Fruit fly (Drosophila melanogaster) whole organism, embryonic: ENCODE results near the gene CG1910.

Source experiments
- Antp ChIP-seq: fragments of 200-800 bp; sonication (Bioruptor generic); optimal IDR thresholded peaks from 3 replicates; lab custom pipeline; 2016; ENCODE audit warnings: missing biosample characterization, missing genetic modification characterization
- Bgb ChIP-seq: fragments of 200-800 bp; sonication (Bioruptor generic); IDR thresholded peaks from 2 replicates; pipeline ENCODE4 v1.3.6; 2022; ENCODE audit warnings: missing biosample characterization, missing genetic modification characterization; ENCODE audit not compliant: partially characterized antibody
- CG11398 ChIP-seq: fragments of 200-800 bp; sonication (Bioruptor generic); optimal IDR thresholded peaks from 2 replicates; lab custom pipeline; 2016; ENCODE audit warnings: missing biosample characterization, missing genetic modification characterization
- CG11723 ChIP-seq: fragments of 200-800 bp; sonication (Bioruptor generic); optimal IDR thresholded peaks from 2 replicates; lab custom pipeline; 2017; ENCODE audit warnings: missing biosample characterization, mild to moderate bottlenecking, missing genetic modification characterization
- CG12155 ChIP-seq: fragments of 200-800 bp; sonication (Bioruptor generic); optimal IDR thresholded peaks from 3 replicates; lab custom pipeline; 2016; ENCODE audit warnings: missing biosample characterization, missing genetic modification characterization
- CG12219 ChIP-seq: fragments of 200-800 bp; sonication (Bioruptor generic); optimal IDR thresholded peaks from 3 replicates; lab custom pipeline; 2018; ENCODE audit warnings: missing biosample characterization, mild to moderate bottlenecking, missing genetic modification characterization
- CG13287 ChIP-seq: fragments of 200-800 bp; sonication (Bioruptor generic); IDR thresholded peaks from 2 replicates; pipeline ENCODE4 v1.3.6; 2022; ENCODE audit warnings: missing biosample characterization, missing genetic modification characterization; ENCODE audit not compliant: partially characterized antibody
- CG14050 ChIP-seq: fragments of 200-800 bp; sonication (Bioruptor generic); IDR thresholded peaks from 3 replicates; pipeline ENCODE4 v1.3.6; 2022; ENCODE audit warnings: missing biosample characterization, missing genetic modification characterization
- CG14860 ChIP-seq: fragments of 200-800 bp; sonication (Bioruptor generic); IDR thresholded peaks from 3 replicates; pipeline ENCODE4 v1.3.6; 2022; ENCODE audit warnings: missing biosample characterization, missing genetic modification characterization; ENCODE audit not compliant: partially characterized antibody
- CG15011 ChIP-seq: fragments of 200-800 bp; sonication (Bioruptor generic); optimal IDR thresholded peaks from 3 replicates; lab custom pipeline; 2018; ENCODE audit warnings: missing biosample characterization, mild to moderate bottlenecking, missing genetic modification characterization
- CG15601 ChIP-seq: fragments of 200-800 bp; sonication (Bioruptor generic); optimal IDR thresholded peaks from 3 replicates; lab custom pipeline; 2019; ENCODE audit warnings: missing biosample characterization, mild to moderate bottlenecking, missing genetic modification characterization, moderate library complexity
- CG18599 ChIP-seq: fragments of 200-800 bp; sonication (Bioruptor generic); optimal IDR thresholded peaks from 3 replicates; lab custom pipeline; 2017; ENCODE audit warnings: missing biosample characterization, missing genetic modification characterization, mild to moderate bottlenecking, moderate library complexity, missing genetic modification reagents
- CG2116 ChIP-seq: fragments of 200-800 bp; sonication (Bioruptor generic); optimal IDR thresholded peaks from 3 replicates; lab custom pipeline; 2018; ENCODE audit warnings: missing biosample characterization, mild to moderate bottlenecking, missing genetic modification characterization
- CG2120 ChIP-seq: fragments of 200-800 bp; sonication (Bioruptor generic); optimal IDR thresholded peaks from 3 replicates; lab custom pipeline; 2016; ENCODE audit warnings: missing biosample characterization, missing genetic modification characterization
- CG30403 ChIP-seq: fragments of 200-800 bp; sonication (Bioruptor generic); optimal IDR thresholded peaks from 3 replicates; lab custom pipeline; 2016; ENCODE audit warnings: missing biosample characterization, missing genetic modification characterization
- CG30431 ChIP-seq: fragments of 200-800 bp; sonication (Bioruptor generic); optimal IDR thresholded peaks from 2 replicates; lab custom pipeline; 2017; ENCODE audit warnings: missing biosample characterization, missing genetic modification characterization
- CG33213 ChIP-seq: fragments of 200-800 bp; sonication (Bioruptor generic); optimal IDR thresholded peaks from 3 replicates; lab custom pipeline; 2016; ENCODE audit warnings: missing biosample characterization, missing genetic modification characterization
- CG34376 ChIP-seq: fragments of 200-800 bp; sonication (Bioruptor generic); optimal IDR thresholded peaks from 2 replicates; lab custom pipeline; 2018; ENCODE audit warnings: missing biosample characterization, mild to moderate bottlenecking, missing genetic modification characterization
- CG4854 ChIP-seq: fragments of 200-800 bp; sonication (Bioruptor generic); optimal IDR thresholded peaks from 2 replicates; lab custom pipeline; 2016; ENCODE audit warnings: missing biosample characterization, missing genetic modification characterization, inconsistent platforms
- CG6175 ChIP-seq: fragments of 200-800 bp; sonication (Bioruptor generic); IDR thresholded peaks from 3 replicates; pipeline ENCODE4 v1.3.6; 2022; ENCODE audit warnings: missing biosample characterization, missing genetic modification characterization
- CG7357 ChIP-seq: fragments of 200-800 bp; sonication (Bioruptor generic); IDR thresholded peaks from 3 replicates; pipeline ENCODE4 v1.3.6; 2022; ENCODE audit warnings: missing biosample characterization, missing genetic modification characterization
- CG8478 ChIP-seq: fragments of >200 bp; optimal IDR thresholded peaks from 2 replicates; lab custom pipeline; 2018
- CG8924 ChIP-seq: fragments of 200-800 bp; optimal IDR thresholded peaks from 3 replicates; lab custom pipeline; 2019; ENCODE audit warnings: missing biosample characterization, mild to moderate bottlenecking, missing genetic modification characterization, moderate library complexity
- CG9727 ChIP-seq: fragments of 200-800 bp; sonication (Bioruptor generic); optimal IDR thresholded peaks from 3 replicates; lab custom pipeline; 2017; ENCODE audit warnings: missing biosample characterization, mild to moderate bottlenecking, missing genetic modification characterization
- Dll ChIP-seq: fragments of 200-800 bp; sonication (Bioruptor generic); IDR thresholded peaks from 4 replicates; pipeline ENCODE4 v1.3.6; 2022; ENCODE audit warnings: missing biosample characterization, missing genetic modification characterization; ENCODE audit not compliant: partially characterized antibody
- HLH54F ChIP-seq: fragments of 200-800 bp; sonication (Bioruptor generic); optimal IDR thresholded peaks from 3 replicates; lab custom pipeline; 2016; ENCODE audit warnings: missing biosample characterization, missing genetic modification characterization
- Hr51 ChIP-seq, 2 experiments: fragments of 200-800 bp; sonication (Bioruptor generic); optimal IDR thresholded peaks; 2 replicates in 1 of 2; 3 replicates in 1 of 2; lab custom pipeline; 2016 to 2018; ENCODE audit warnings: missing biosample characterization in 2 of 2, missing genetic modification characterization in 2 of 2, mild to moderate bottlenecking in 1 of 2, moderate library complexity in 1 of 2
- Lim3 ChIP-seq: fragments of 200-800 bp; sonication (Bioruptor generic); IDR thresholded peaks from 2 replicates; pipeline ENCODE4 v1.3.6; 2022; ENCODE audit warnings: missing biosample characterization, missing genetic modification characterization
- NFAT ChIP-seq: fragments of 200-800 bp; sonication (Bioruptor generic); IDR thresholded peaks from 2 replicates; pipeline ENCODE4 v1.3.6; 2022; ENCODE audit warnings: missing biosample characterization, missing genetic modification characterization
- Oaz ChIP-seq: fragments of 200-800 bp; sonication (Bioruptor generic); IDR thresholded peaks from 2 replicates; pipeline ENCODE4 v1.3.6; 2022; ENCODE audit warnings: missing biosample characterization, missing genetic modification characterization
- Oli ChIP-seq: fragments of 200-800 bp; sonication (Bioruptor generic); optimal IDR thresholded peaks from 2 replicates; lab custom pipeline; 2018; ENCODE audit warnings: missing biosample characterization, mild to moderate bottlenecking, missing genetic modification characterization, moderate library complexity
- Opbp ChIP-seq: fragments of 200-800 bp; sonication (Bioruptor generic); IDR thresholded peaks from 3 replicates; pipeline ENCODE4 v1.3.6; 2022; ENCODE audit warnings: missing biosample characterization, missing genetic modification characterization; ENCODE audit not compliant: partially characterized antibody
- Optix ChIP-seq: fragments of 200-800 bp; sonication (Bioruptor generic); IDR thresholded peaks from 3 replicates; pipeline ENCODE4 v1.3.6; 2022; ENCODE audit warnings: missing biosample characterization, missing genetic modification characterization
- Ssrp ChIP-seq: fragments of 200-800 bp; sonication (Bioruptor generic); optimal IDR thresholded peaks from 2 replicates; lab custom pipeline; 2018; ENCODE audit warnings: missing biosample characterization, mild to moderate bottlenecking, missing genetic modification characterization, moderate library complexity
- btn ChIP-seq: fragments of 200-800 bp; sonication (Bioruptor generic); optimal IDR thresholded peaks from 2 replicates; lab custom pipeline; 2016; ENCODE audit warnings: missing biosample characterization, missing genetic modification characterization
- cad ChIP-seq: fragments of >200 bp; optimal IDR thresholded peaks from 2 replicates; lab custom pipeline; 2017; ENCODE audit warnings: missing biosample characterization, missing genetic modification characterization
- ci ChIP-seq: fragments of 200-800 bp; sonication (Bioruptor generic); IDR thresholded peaks from 3 replicates; pipeline ENCODE4 v1.3.6; 2022; ENCODE audit warnings: missing biosample characterization, missing genetic modification characterization
- crol ChIP-seq: fragments of 200-800 bp; sonication (Bioruptor generic); IDR thresholded peaks from 2 replicates; pipeline ENCODE4 v1.3.6; 2022; ENCODE audit warnings: missing biosample characterization, missing genetic modification characterization
- dati ChIP-seq: fragments of 200-800 bp; sonication (Bioruptor generic); IDR thresholded peaks from 2 replicates; pipeline ENCODE4 v1.3.6; 2022; ENCODE audit warnings: missing biosample characterization, missing genetic modification characterization
- exex ChIP-seq: fragments of 200-800 bp; sonication (Bioruptor generic); optimal IDR thresholded peaks from 4 replicates; lab custom pipeline; 2018; ENCODE audit warnings: missing biosample characterization, mild to moderate bottlenecking, missing genetic modification characterization, moderate library complexity
- fd64A ChIP-seq: fragments of 200-800 bp; sonication (Bioruptor generic); optimal IDR thresholded peaks from 3 replicates; lab custom pipeline; 2018; ENCODE audit warnings: missing biosample characterization, mild to moderate bottlenecking, missing genetic modification characterization
- fu2 ChIP-seq: fragments of 200-800 bp; sonication (Bioruptor generic); optimal IDR thresholded peaks from 2 replicates; lab custom pipeline; 2016; ENCODE audit warnings: missing biosample characterization, missing genetic modification characterization
- jing ChIP-seq: fragments of 200-800 bp; sonication (Bioruptor generic); optimal IDR thresholded peaks from 2 replicates; lab custom pipeline; 2018; ENCODE audit warnings: missing biosample characterization, mild to moderate bottlenecking, missing genetic modification characterization
- kni ChIP-seq: fragments of 200-800 bp; sonication (Bioruptor generic); optimal IDR thresholded peaks from 3 replicates; lab custom pipeline; 2017; ENCODE audit warnings: mild to moderate bottlenecking, missing biosample characterization, missing genetic modification reagents, missing genetic modification characterization
- prd ChIP-seq, 3 experiments: fragments of >200 bp in 2 of 3; fragments of 200-800 bp in 1 of 3; sonication (Bioruptor generic) in 1 of 3; optimal IDR thresholded peaks in 2 of 3; IDR thresholded peaks in 1 of 3; 2 replicates in 2 of 3; 3 replicates in 1 of 3; pipeline versions ENCODE4 v1.3.6 to Lab custom; 2017 to 2022; ENCODE audit warnings: missing biosample characterization in 1 of 3, missing genetic modification characterization in 1 of 3
- rib ChIP-seq: fragments of 200-800 bp; sonication (Bioruptor generic); IDR thresholded peaks from 2 replicates; pipeline ENCODE4 v1.3.6; 2022; ENCODE audit warnings: missing biosample characterization, missing genetic modification characterization
- run ChIP-seq: fragments of 200-800 bp; sonication (Bioruptor generic); optimal IDR thresholded peaks from 3 replicates; lab custom pipeline; 2018; ENCODE audit warnings: missing biosample characterization, mild to moderate bottlenecking, missing genetic modification characterization
- stc ChIP-seq: fragments of 200-800 bp; sonication (Bioruptor generic); IDR thresholded peaks from 2 replicates; pipeline ENCODE4 v1.3.6; 2022; ENCODE audit warnings: missing biosample characterization, missing genetic modification characterization
- unpg ChIP-seq: fragments of 200-800 bp; sonication (Bioruptor generic); optimal IDR thresholded peaks from 3 replicates; lab custom pipeline; 2018; ENCODE audit warnings: missing biosample characterization, mild to moderate bottlenecking, missing genetic modification characterization, moderate library complexity

CG1910 gene

dm6 chr3R:31723206-31723933, 24.1 kb upstream of the CG1910 start (continued):
- no peak for TF ChIP-seq exex
- peak; percentile 4 for TF ChIP-seq jing (GFP tag; lab: Kevin White, UChicago)
- TF ChIP-seq crol (GFP tag; lab: Robert Waterston, UW) = peak; percentile 59; the same call in 1 of the 2 replicates
- no peak for TF ChIP-seq stc (GFP tag; lab: Robert Waterston, UW)
- TF ChIP-seq Lim3 (GFP tag; lab: Robert Waterston, UW) = no peak
- TF ChIP-seq Dll (GFP tag; lab: Robert Waterston, UW) = no peak
- TF ChIP-seq CG12219 (GFP tag; lab: Kevin White, UChicago) = no peak
- no peak for TF ChIP-seq HLH54F (GFP tag; lab: Kevin White, UChicago)
- no peak for TF ChIP-seq CG14860 (GFP tag; lab: Robert Waterston, UW)
- peak; percentile 17 for TF ChIP-seq CG12155 (GFP tag; lab: Kevin White, UChicago)
- peak; percentile 26 for TF ChIP-seq Ssrp (tag; lab: Kevin White, UChicago)
- TF ChIP-seq fu2 (GFP tag; lab: Kevin White, UChicago) = no peak
- peak; percentile 4 for TF ChIP-seq unpg (GFP tag; lab: Kevin White, UChicago)
- TF ChIP-seq CG7357 (GFP tag; lab: Robert Waterston, UW) = no peak
- no peak for TF ChIP-seq CG33213 (GFP tag; lab: Kevin White, UChicago)
- TF ChIP-seq CG13287 = no peak
- no peak for TF ChIP-seq Antp (GFP tag; lab: Kevin White, UChicago)
- TF ChIP-seq CG2120 (GFP tag; lab: Kevin White, UChicago) = peak; percentile 22
- TF ChIP-seq CG30403 (GFP tag; lab: Kevin White, UChicago) = peak; percentile 45
- TF ChIP-seq Opbp = no peak
- TF ChIP-seq CG18599 (GFP tag; lab: Kevin White, UChicago) = peak; percentile 27
- TF ChIP-seq prd (optimal IDR thresholded peaks at IDR 0.05; lab: Kevin White, UChicago) = no peak
- peak; percentile 36; the same call in 1 of the 3 replicates for TF ChIP-seq prd (GFP tag; IDR thresholded peaks at IDR 0.05; lab: Robert Waterston, UW)
- TF ChIP-seq CG15601 (tag; lab: Kevin White, UChicago) = no peak
- TF ChIP-seq ci (GFP tag; lab: Robert Waterston, UW) = 0 out of 3 replicates have a peak, but pooled peaks have one; percentile 13
- no peak for TF ChIP-seq CG30431 (GFP tag; lab: Kevin White, UChicago)
- no peak for TF ChIP-seq CG2116
- TF ChIP-seq CG8478 (lab: Kevin White, UChicago) = no peak
- no peak for TF ChIP-seq Oaz
- no peak for TF ChIP-seq CG15011 (GFP tag; lab: Kevin White, UChicago)
- TF ChIP-seq kni (GFP tag; lab: Kevin White, UChicago) = peak; percentile 55
- 0 out of 2 replicates have a peak, but pooled peaks have one; percentile 38 for TF ChIP-seq Bgb (GFP tag; lab: Robert Waterston, UW)
- TF ChIP-seq fd64A (GFP tag; lab: Kevin White, UChicago) = no peak
- TF ChIP-seq cad (GFP tag; lab: Kevin White, UChicago) = no peak
- TF ChIP-seq run (tag; lab: Kevin White, UChicago) = no peak
- TF ChIP-seq CG11398 (GFP tag; lab: Kevin White, UChicago) = no peak
- TF ChIP-seq CG9727 (GFP tag; lab: Kevin White, UChicago) = peak; percentile 46
- no peak for TF ChIP-seq CG4854
- TF ChIP-seq btn (GFP tag; lab: Kevin White, UChicago) = no peak
- TF ChIP-seq CG8924 = peak; percentile 35
- TF ChIP-seq CG14050 = peak; percentile 26; the same call in 1 of the 3 replicates
- peak; percentile 40 for TF ChIP-seq Oli (tag; lab: Kevin White, UChicago)
- no peak for TF ChIP-seq dati
- TF ChIP-seq CG34376 = no peak
- 0 out of 3 replicates have a peak, but pooled peaks have one; percentile 14 for TF ChIP-seq CG6175 (GFP tag; lab: Robert Waterston, UW)
- TF ChIP-seq rib (GFP tag; lab: Robert Waterston, UW) = no peak
- TF ChIP-seq Optix (GFP tag; lab: Robert Waterston, UW) = no peak
- TF ChIP-seq NFAT (GFP tag; lab: Robert Waterston, UW) = no peak
- no peak for TF ChIP-seq Hr51 (GFP tag; optimal IDR thresholded peaks at IDR 0.05; lab: Kevin White, UChicago)
- peak; percentile 26 for TF ChIP-seq CG11723
